Fruit fly (Drosophila melanogaster) whole organism, embryonic: ENCODE measurements around the gene Nup37.

Experiments
- Bgb ChIP-seq: fragments of 200-800 bp; sonication (Bioruptor generic); IDR thresholded peaks from 2 replicates; pipeline ENCODE4 v1.3.6; 2022; ENCODE audit warnings: missing biosample characterization, missing genetic modification characterization; ENCODE audit not compliant: partially characterized antibody
- CG1024 ChIP-seq: fragments of 200-800 bp; sonication (Bioruptor generic); IDR thresholded peaks from 2 replicates; pipeline ENCODE4 v1.3.6; 2022; ENCODE audit warnings: missing biosample characterization, missing genetic modification characterization
- CG10274 ChIP-seq: fragments of 200-800 bp; sonication (Bioruptor generic); optimal IDR thresholded peaks from 3 replicates; lab custom pipeline; 2017; ENCODE audit warnings: missing biosample characterization, mild to moderate bottlenecking, missing genetic modification characterization
- CG12155 ChIP-seq: fragments of 200-800 bp; sonication (Bioruptor generic); optimal IDR thresholded peaks from 3 replicates; lab custom pipeline; 2016; ENCODE audit warnings: missing biosample characterization, missing genetic modification characterization
- CG12659 ChIP-seq: fragments of 200-800 bp; sonication (Bioruptor generic); optimal IDR thresholded peaks from 3 replicates; lab custom pipeline; 2017; ENCODE audit warnings: mild to moderate bottlenecking, missing biosample characterization, missing genetic modification reagents, missing genetic modification characterization
- CG14710 ChIP-seq: fragments of 200-800 bp; sonication (Bioruptor generic); optimal IDR thresholded peaks from 3 replicates; lab custom pipeline; 2019; ENCODE audit warnings: missing biosample characterization, mild to moderate bottlenecking, missing genetic modification characterization, moderate library complexity
- CG15269 ChIP-seq: fragments of 200-800 bp; sonication (Bioruptor generic); optimal IDR thresholded peaks from 2 replicates; lab custom pipeline; 2018; ENCODE audit warnings: missing biosample characterization, mild to moderate bottlenecking, missing genetic modification characterization, moderate library complexity
- CG16813 ChIP-seq: fragments of 200-800 bp; sonication (Bioruptor generic); IDR thresholded peaks from 3 replicates; pipeline ENCODE4 v1.3.6; 2022; ENCODE audit warnings: missing biosample characterization, missing genetic modification characterization; ENCODE audit not compliant: partially characterized antibody
- CG16863 ChIP-seq: fragments of 200-800 bp; sonication (Bioruptor generic); optimal IDR thresholded peaks from 3 replicates; lab custom pipeline; 2016; ENCODE audit warnings: missing biosample characterization, missing genetic modification characterization
- CG17385 ChIP-seq: fragments of 200-800 bp; sonication (Bioruptor generic); optimal IDR thresholded peaks from 3 replicates; lab custom pipeline; 2018; ENCODE audit warnings: missing biosample characterization, mild to moderate bottlenecking, missing genetic modification characterization
- CG17829 ChIP-seq: fragments of 200-800 bp; optimal IDR thresholded peaks from 2 replicates; lab custom pipeline; 2019; ENCODE audit warnings: missing biosample characterization, mild to moderate bottlenecking, missing genetic modification characterization, moderate library complexity
- CG2120 ChIP-seq: fragments of 200-800 bp; sonication (Bioruptor generic); optimal IDR thresholded peaks from 3 replicates; lab custom pipeline; 2016; ENCODE audit warnings: missing biosample characterization, missing genetic modification characterization
- CG2202 ChIP-seq: fragments of 200-800 bp; sonication (Bioruptor generic); optimal IDR thresholded peaks from 2 replicates; lab custom pipeline; 2018; ENCODE audit warnings: missing biosample characterization, mild to moderate bottlenecking, missing genetic modification characterization
- CG2875 ChIP-seq: fragments of 200-800 bp; sonication (Bioruptor generic); optimal IDR thresholded peaks from 2 replicates; lab custom pipeline; 2017; ENCODE audit warnings: missing biosample characterization, mild to moderate bottlenecking, missing genetic modification characterization, missing genetic modification reagents
- CG30431 ChIP-seq: fragments of 200-800 bp; sonication (Bioruptor generic); optimal IDR thresholded peaks from 2 replicates; lab custom pipeline; 2017; ENCODE audit warnings: missing biosample characterization, missing genetic modification characterization
- CG3163 ChIP-seq: fragments of 200-800 bp; sonication (Bioruptor generic); optimal IDR thresholded peaks from 3 replicates; lab custom pipeline; 2016; ENCODE audit warnings: missing biosample characterization, missing genetic modification characterization
- CG3407 ChIP-seq: fragments of 200-800 bp; sonication (Bioruptor generic); optimal IDR thresholded peaks from 2 replicates; lab custom pipeline; 2018; ENCODE audit warnings: missing biosample characterization, mild to moderate bottlenecking, missing genetic modification characterization
- CG34422 ChIP-seq: fragments of 200-800 bp; sonication (Bioruptor generic); IDR thresholded peaks from 3 replicates; pipeline ENCODE4 v1.3.6; 2022; ENCODE audit warnings: missing biosample characterization, missing genetic modification characterization
- CG4404 ChIP-seq: fragments of 200-800 bp; sonication (Bioruptor generic); IDR thresholded peaks from 2 replicates; pipeline ENCODE4 v1.3.6; 2022; ENCODE audit warnings: missing biosample characterization, missing genetic modification characterization
- CG9876 ChIP-seq: fragments of 200-800 bp; sonication (Bioruptor generic); optimal IDR thresholded peaks from 2 replicates; lab custom pipeline; 2016; ENCODE audit warnings: missing biosample characterization, missing genetic modification characterization
- Dip2 ChIP-seq: fragments of 200-800 bp; sonication (Bioruptor generic); IDR thresholded peaks from 2 replicates; pipeline ENCODE4 v1.3.6; 2022; ENCODE audit warnings: missing biosample characterization, missing genetic modification characterization
- Dll ChIP-seq: fragments of 200-800 bp; sonication (Bioruptor generic); IDR thresholded peaks from 4 replicates; pipeline ENCODE4 v1.3.6; 2022; ENCODE audit warnings: missing biosample characterization, missing genetic modification characterization; ENCODE audit not compliant: partially characterized antibody
- ERR ChIP-seq: fragments of 200-800 bp; sonication (Bioruptor generic); optimal IDR thresholded peaks from 2 replicates; lab custom pipeline; 2016; ENCODE audit warnings: missing biosample characterization, missing genetic modification characterization
- Elba2 ChIP-seq: fragments of 200-800 bp; sonication (Bioruptor generic); optimal IDR thresholded peaks from 3 replicates; lab custom pipeline; 2016; ENCODE audit warnings: missing biosample characterization, missing genetic modification characterization
- HmgD ChIP-seq: fragments of 200-800 bp; sonication (Bioruptor generic); optimal IDR thresholded peaks from 3 replicates; lab custom pipeline; 2016; ENCODE audit warnings: missing biosample characterization, missing genetic modification characterization
- Hmr ChIP-seq: fragments of 200-800 bp; sonication (Bioruptor generic); optimal IDR thresholded peaks from 3 replicates; lab custom pipeline; 2017; ENCODE audit warnings: mild to moderate bottlenecking, missing biosample characterization, missing genetic modification reagents, missing genetic modification characterization
- Hr39 ChIP-seq: fragments of >200 bp; optimal IDR thresholded peaks from 2 replicates; lab custom pipeline; 2017
- Lpt ChIP-seq: fragments of >200 bp; optimal IDR thresholded peaks from 2 replicates; lab custom pipeline; 2018; ENCODE audit warnings: missing biosample characterization, missing genetic modification characterization
- MBD-R2 ChIP-seq: fragments of 200-800 bp; sonication (Bioruptor generic); IDR thresholded peaks from 2 replicates; pipeline ENCODE4 v1.3.6; 2022; ENCODE audit warnings: missing biosample characterization, missing genetic modification characterization
- NC2α ChIP-seq: fragments of 200-800 bp; sonication (Bioruptor generic); optimal IDR thresholded peaks from 2 replicates; lab custom pipeline; 2016; ENCODE audit warnings: missing biosample characterization, missing genetic modification characterization
- Nf-YA ChIP-seq: fragments of 200-800 bp; sonication (Bioruptor generic); IDR thresholded peaks from 2 replicates; pipeline ENCODE4 v1.3.6; 2022; ENCODE audit warnings: missing biosample characterization, missing genetic modification characterization
- Pdp1 ChIP-seq, 2 experiments: fragments of 200-800 bp; sonication (Bioruptor generic); optimal IDR thresholded peaks; 3 replicates each; lab custom pipeline; 2016; ENCODE audit warnings: missing biosample characterization in 2 of 2, missing genetic modification characterization in 2 of 2, mild to moderate bottlenecking in 1 of 2, moderate library complexity in 1 of 2
- Ravus ChIP-seq: fragments of 200-800 bp; sonication (Bioruptor generic); IDR thresholded peaks from 2 replicates; pipeline ENCODE4 v1.3.6; 2022; ENCODE audit warnings: missing biosample characterization, missing genetic modification characterization
- Scr ChIP-seq: fragments of 200-800 bp; sonication (Bioruptor generic); IDR thresholded peaks from 2 replicates; pipeline ENCODE4 v1.3.6; 2022; ENCODE audit warnings: missing biosample characterization, missing genetic modification characterization; ENCODE audit not compliant: partially characterized antibody
- ato ChIP-seq: fragments of 200-800 bp; sonication (Bioruptor generic); IDR thresholded peaks from 2 replicates; pipeline ENCODE4 v1.3.6; 2022; ENCODE audit warnings: missing biosample characterization, missing genetic modification characterization; ENCODE audit not compliant: partially characterized antibody
- chif ChIP-seq, 2 experiments: fragments of 200-800 bp; sonication (Bioruptor generic); optimal IDR thresholded peaks; 3 replicates each; lab custom pipeline; 2016; ENCODE audit warnings: missing biosample characterization in 2 of 2, missing genetic modification characterization in 2 of 2
- chm ChIP-seq: fragments of 200-800 bp; sonication (Bioruptor generic); IDR thresholded peaks from 2 replicates; pipeline ENCODE4 v1.3.6; 2022; ENCODE audit warnings: missing biosample characterization, missing genetic modification characterization
- ci ChIP-seq: fragments of 200-800 bp; sonication (Bioruptor generic); IDR thresholded peaks from 3 replicates; pipeline ENCODE4 v1.3.6; 2022; ENCODE audit warnings: missing biosample characterization, missing genetic modification characterization
- eyg ChIP-seq: fragments of 200-800 bp; sonication (Bioruptor generic); optimal IDR thresholded peaks from 3 replicates; lab custom pipeline; 2016; ENCODE audit warnings: missing biosample characterization, missing genetic modification characterization
- fru ChIP-seq: fragments of >200 bp; optimal IDR thresholded peaks from 2 replicates; lab custom pipeline; 2017
- ftz-f1 ChIP-seq: fragments of 200-800 bp; sonication (Bioruptor generic); optimal IDR thresholded peaks from 2 replicates; lab custom pipeline; 2016; ENCODE audit warnings: missing biosample characterization, missing genetic modification characterization
- p53 ChIP-seq: fragments of 200-800 bp; sonication (Bioruptor generic); optimal IDR thresholded peaks from 2 replicates; lab custom pipeline; 2016; ENCODE audit warnings: missing biosample characterization, missing genetic modification characterization
- pan ChIP-seq, 4 experiments: fragments of >200 bp in 3 of 4; fragments of 200-800 bp in 1 of 4; sonication (Bioruptor generic) in 1 of 4; optimal IDR thresholded peaks in 3 of 4; IDR thresholded peaks in 1 of 4; 2 replicates each; pipeline versions ENCODE4 v1.3.6 to Lab custom; 2017 to 2022; ENCODE audit warnings: missing biosample characterization in 2 of 4, missing genetic modification characterization in 2 of 4, mixed read lengths in 1 of 4
- pnt ChIP-seq: fragments of 200-800 bp; sonication (Bioruptor generic); optimal IDR thresholded peaks from 3 replicates; lab custom pipeline; 2016; ENCODE audit warnings: missing biosample characterization, missing genetic modification characterization
- rib ChIP-seq: fragments of 200-800 bp; sonication (Bioruptor generic); IDR thresholded peaks from 2 replicates; pipeline ENCODE4 v1.3.6; 2022; ENCODE audit warnings: missing biosample characterization, missing genetic modification characterization
- sd ChIP-seq: fragments of 200-800 bp; sonication (Bioruptor generic); optimal IDR thresholded peaks from 3 replicates; lab custom pipeline; 2018; ENCODE audit warnings: missing biosample characterization, mild to moderate bottlenecking, missing genetic modification characterization, moderate library complexity
- sens ChIP-seq: fragments of 200-800 bp; sonication (Bioruptor generic); peaks from one replicate; lab custom pipeline; 2016; ENCODE audit warnings: missing biosample characterization, missing genetic modification characterization
- ssp ChIP-seq: fragments of 200-800 bp; sonication (Bioruptor generic); IDR thresholded peaks from 2 replicates; pipeline ENCODE4 v1.3.6; 2022; ENCODE audit warnings: missing biosample characterization, missing genetic modification characterization
- tx ChIP-seq: fragments of 200-800 bp; sonication (Bioruptor generic); optimal IDR thresholded peaks from 2 replicates; lab custom pipeline; 2016; ENCODE audit warnings: missing biosample characterization, missing genetic modification characterization

Nup37 gene

DNA sequence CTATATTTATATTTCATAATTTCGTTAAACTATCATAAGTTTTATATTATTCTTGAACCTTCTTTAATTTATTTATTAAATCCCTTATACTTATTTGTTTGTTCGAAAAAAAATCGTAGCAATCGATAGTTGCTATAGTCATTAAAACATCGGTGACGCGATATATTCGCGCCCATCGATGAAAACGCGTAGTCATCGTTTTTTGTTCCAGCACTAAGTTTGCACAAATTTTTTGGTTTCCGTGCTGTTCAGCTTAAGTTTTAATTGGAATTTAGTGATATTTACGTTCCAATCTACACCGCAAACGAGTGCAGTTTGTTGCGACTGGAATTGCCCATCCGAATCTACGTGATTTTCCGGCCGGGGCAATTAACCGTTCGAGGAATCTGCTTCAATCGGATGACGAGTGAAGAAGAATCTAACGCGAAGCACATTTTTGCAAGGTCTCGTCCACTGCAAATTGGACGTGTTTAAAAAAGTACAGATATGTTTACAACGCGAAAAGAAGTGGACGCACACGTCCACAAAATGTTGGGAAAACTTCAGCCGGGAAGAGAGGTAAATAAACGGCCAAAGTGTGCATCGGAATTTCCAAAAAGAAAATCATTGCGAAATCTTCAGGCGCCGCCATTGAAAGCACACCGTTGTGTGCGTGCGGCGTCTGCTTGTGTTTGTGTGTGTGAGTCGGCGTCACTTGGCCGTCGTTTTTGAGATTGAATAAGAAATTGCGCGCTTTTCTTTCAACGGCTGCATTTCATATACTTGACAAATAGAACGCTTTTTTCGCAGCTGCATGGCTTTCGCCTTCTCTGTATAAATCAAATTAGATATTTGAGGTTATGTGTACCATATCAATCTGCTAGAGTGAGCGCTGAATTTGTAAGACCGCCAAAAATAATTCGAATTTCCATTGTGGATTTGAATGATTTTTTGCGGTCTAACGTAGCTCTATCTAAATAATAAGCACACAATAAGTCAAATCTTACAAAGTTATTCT, 2.0 kb downstream of the Nup37 start, which contains the start of gene Nup358 (continued):
- peak; percentile 46 for TF ChIP-seq CG12659 (GFP tag; lab: Kevin White, UChicago)
- no peak for TF ChIP-seq CG9876 (GFP tag; lab: Kevin White, UChicago)
- TF ChIP-seq sd: peak; percentile 64
- no peak for TF ChIP-seq CG1024 (GFP tag; lab: Robert Waterston, UW)
- TF ChIP-seq ftz-f1: no peak
- no peak for TF ChIP-seq Pdp1 (GFP tag; optimal IDR thresholded peaks at IDR 0.05; lab: Kevin White, UChicago)
- TF ChIP-seq sens (GFP tag; lab: Kevin White, UChicago): no peak
- no peak for TF ChIP-seq Ravus (GFP tag; lab: Robert Waterston, UW)
- no peak for TF ChIP-seq Hr39 (lab: Kevin White, UChicago)
- TF ChIP-seq Dip2 (GFP tag; lab: Robert Waterston, UW): no peak
- no peak for TF ChIP-seq CG12155
- peak; percentile 95 for TF ChIP-seq rib (GFP tag; lab: Robert Waterston, UW)
- no peak; the same call in 2 of the 3 replicates for TF ChIP-seq ci (GFP tag; lab: Robert Waterston, UW)
- no peak for TF ChIP-seq CG15269 (tag; lab: Kevin White, UChicago)
- peak; percentile 40 for TF ChIP-seq MBD-R2
- TF ChIP-seq CG17385 (GFP tag; lab: Kevin White, UChicago): peak; percentile 71
- no peak for TF ChIP-seq ERR
- no peak for TF ChIP-seq CG2202 (tag; lab: Kevin White, UChicago)
- no peak for TF ChIP-seq pan (optimal IDR thresholded peaks at IDR 0.05; lab: Kevin White, UChicago)
- TF ChIP-seq pan (GFP tag; optimal IDR thresholded peaks at IDR 0.05 in 1 of 2, IDR thresholded peaks at IDR 0.05 in 1 of 2): no peak
- peak; percentile 98 for TF ChIP-seq Scr (GFP tag; lab: Robert Waterston, UW)
- no peak for TF ChIP-seq chif (GFP tag; optimal IDR thresholded peaks at IDR 0.05; lab: Kevin White, UChicago)
- no peak for TF ChIP-seq fru (lab: Kevin White, UChicago)
- TF ChIP-seq Elba2: no peak
- TF ChIP-seq Nf-YA (GFP tag; lab: Robert Waterston, UW): no peak
- TF ChIP-seq Dll (GFP tag; lab: Robert Waterston, UW): peak; percentile 96
- TF ChIP-seq ato: peak; percentile 99
- no peak for TF ChIP-seq Lpt
- TF ChIP-seq CG17829 (tag; lab: Kevin White, UChicago): peak; percentile 35
- TF ChIP-seq CG2120 (GFP tag; lab: Kevin White, UChicago): no peak
- peak; percentile 99 for TF ChIP-seq Bgb (GFP tag; lab: Robert Waterston, UW)
- TF ChIP-seq ssp (GFP tag; lab: Robert Waterston, UW): no peak
- no peak for TF ChIP-seq CG2875 (GFP tag; lab: Kevin White, UChicago)
- TF ChIP-seq chm (GFP tag; lab: Robert Waterston, UW): no peak
- no peak for TF ChIP-seq CG4404 (GFP tag; lab: Robert Waterston, UW)
- no peak for TF ChIP-seq CG3163 (GFP tag; lab: Kevin White, UChicago)
- peak; percentile 55 for TF ChIP-seq CG14710
- no peak for TF ChIP-seq CG30431 (GFP tag; lab: Kevin White, UChicago)
- no peak for TF ChIP-seq tx (GFP tag; lab: Kevin White, UChicago)
- TF ChIP-seq HmgD (GFP tag; lab: Kevin White, UChicago): no peak
- TF ChIP-seq p53 (GFP tag; lab: Kevin White, UChicago): no peak
- TF ChIP-seq CG16863 (GFP tag; lab: Kevin White, UChicago): no peak
- TF ChIP-seq Hmr (GFP tag; lab: Kevin White, UChicago): no peak
- no peak for TF ChIP-seq eyg (GFP tag; lab: Kevin White, UChicago)
- no peak for TF ChIP-seq pnt (GFP tag; lab: Kevin White, UChicago)
- TF ChIP-seq NC2α (GFP tag; lab: Kevin White, UChicago): no peak
- peak; percentile 79; the same call in 2 of the 3 replicates for TF ChIP-seq CG34422 (GFP tag; lab: Robert Waterston, UW)
- no peak for TF ChIP-seq CG10274 (GFP tag; lab: Kevin White, UChicago)
- peak; percentile 98 for TF ChIP-seq CG16813 (GFP tag; lab: Robert Waterston, UW)
- TF ChIP-seq CG3407 (GFP tag; lab: Kevin White, UChicago): no peak
